Fruit fly (Drosophila melanogaster) whole organism, embryonic: ENCODE data around the gene Ask1.

ENCODE experiments used
- ATbp ChIP-seq: fragments of 200-800 bp; sonication (Bioruptor generic); optimal IDR thresholded peaks from 2 replicates; lab custom pipeline; 2017; ENCODE audit warnings: missing biosample characterization, mild to moderate bottlenecking, missing genetic modification characterization, missing genetic modification reagents
- Bteb2 ChIP-seq: fragments of 200-800 bp; sonication (Bioruptor generic); optimal IDR thresholded peaks from 2 replicates; lab custom pipeline; 2016; ENCODE audit warnings: missing biosample characterization, missing genetic modification characterization
- CG11247 ChIP-seq: fragments of 200-800 bp; sonication (Bioruptor generic); IDR thresholded peaks from 2 replicates; pipeline ENCODE4 v1.3.6; 2022; ENCODE audit warnings: missing biosample characterization, missing genetic modification characterization
- CG12071 ChIP-seq: fragments of 200-800 bp; sonication (Bioruptor generic); optimal IDR thresholded peaks from 3 replicates; lab custom pipeline; 2018; ENCODE audit warnings: missing biosample characterization, mild to moderate bottlenecking, missing genetic modification characterization
- CG12104 ChIP-seq: fragments of 200-800 bp; sonication (Bioruptor generic); optimal IDR thresholded peaks from 3 replicates; lab custom pipeline; 2016; ENCODE audit warnings: missing biosample characterization, missing genetic modification characterization
- CG12219 ChIP-seq: fragments of 200-800 bp; sonication (Bioruptor generic); optimal IDR thresholded peaks from 3 replicates; lab custom pipeline; 2018; ENCODE audit warnings: missing biosample characterization, mild to moderate bottlenecking, missing genetic modification characterization
- CG12769 ChIP-seq: fragments of 200-800 bp; sonication (Bioruptor generic); optimal IDR thresholded peaks from 2 replicates; lab custom pipeline; 2019; ENCODE audit warnings: missing biosample characterization, mild to moderate bottlenecking, missing genetic modification characterization, moderate library complexity
- CG13775 ChIP-seq: fragments of 200-800 bp; sonication (Bioruptor generic); optimal IDR thresholded peaks from 3 replicates; lab custom pipeline; 2017; ENCODE audit warnings: missing biosample characterization, mild to moderate bottlenecking, missing genetic modification characterization
- CG15073 ChIP-seq: fragments of 200-800 bp; sonication (Bioruptor generic); optimal IDR thresholded peaks from 2 replicates; lab custom pipeline; 2016; ENCODE audit warnings: missing biosample characterization, missing genetic modification characterization
- CG1529 ChIP-seq: fragments of 200-800 bp; sonication (Bioruptor generic); optimal IDR thresholded peaks from 3 replicates; lab custom pipeline; 2018; ENCODE audit warnings: missing biosample characterization, missing genetic modification characterization
- CG17829 ChIP-seq: fragments of 200-800 bp; optimal IDR thresholded peaks from 2 replicates; lab custom pipeline; 2019; ENCODE audit warnings: missing biosample characterization, mild to moderate bottlenecking, missing genetic modification characterization, moderate library complexity
- CG31224 ChIP-seq: fragments of 200-800 bp; sonication (Bioruptor generic); IDR thresholded peaks from 2 replicates; pipeline ENCODE4 v1.3.6; 2022; ENCODE audit warnings: missing biosample characterization, missing genetic modification characterization
- CG32767 ChIP-seq: fragments of 200-800 bp; sonication (Bioruptor generic); IDR thresholded peaks from 2 replicates; pipeline ENCODE4 v1.3.6; 2022; ENCODE audit warnings: missing biosample characterization, missing genetic modification characterization
- CG32772 ChIP-seq: fragments of 200-800 bp; sonication (Bioruptor generic); IDR thresholded peaks from 2 replicates; pipeline ENCODE4 v1.3.6; 2022; ENCODE audit warnings: missing biosample characterization, missing genetic modification characterization
- CG3726 ChIP-seq: fragments of 200-800 bp; sonication (Bioruptor generic); IDR thresholded peaks from 3 replicates; pipeline ENCODE4, ENCODE4 v1.3.6; 2022; ENCODE audit warnings: missing biosample characterization, missing genetic modification characterization
- CG5245 ChIP-seq: fragments of 200-800 bp; sonication (Bioruptor generic); optimal IDR thresholded peaks from 3 replicates; lab custom pipeline; 2016; ENCODE audit warnings: missing biosample characterization, missing genetic modification characterization
- CG7556 ChIP-seq: fragments of 200-800 bp; sonication (Bioruptor generic); optimal IDR thresholded peaks from 2 replicates; lab custom pipeline; 2017; ENCODE audit warnings: missing biosample characterization, mild to moderate bottlenecking, missing genetic modification characterization
- CTCF ChIP-seq: fragments of 200-800 bp; sonication (Bioruptor generic); optimal IDR thresholded peaks from 2 replicates; lab custom pipeline; 2017; ENCODE audit warnings: missing biosample characterization, mild to moderate bottlenecking, missing genetic modification characterization, moderate library complexity
- Dbx ChIP-seq: fragments of 200-800 bp; sonication (Bioruptor generic); IDR thresholded peaks from 3 replicates; pipeline ENCODE4 v1.3.6; 2022; ENCODE audit warnings: missing biosample characterization, missing genetic modification characterization
- Fer3 ChIP-seq: fragments of 200-800 bp; sonication (Bioruptor generic); optimal IDR thresholded peaks from 2 replicates; lab custom pipeline; 2018; ENCODE audit warnings: missing biosample characterization, mild to moderate bottlenecking, missing genetic modification characterization, moderate library complexity
- HLHmδ ChIP-seq: fragments of 200-800 bp; sonication (Bioruptor generic); optimal IDR thresholded peaks from 2 replicates; lab custom pipeline; 2018; ENCODE audit warnings: missing biosample characterization, mild to moderate bottlenecking, missing genetic modification characterization, moderate library complexity
- Jarid2 ChIP-seq: fragments of 200-800 bp; sonication (Bioruptor generic); optimal IDR thresholded peaks from 3 replicates; lab custom pipeline; 2017; ENCODE audit warnings: mild to moderate bottlenecking, missing biosample characterization, missing genetic modification reagents, missing genetic modification characterization
- Lim3 ChIP-seq: fragments of 200-800 bp; sonication (Bioruptor generic); IDR thresholded peaks from 2 replicates; pipeline ENCODE4 v1.3.6; 2022; ENCODE audit warnings: missing biosample characterization, missing genetic modification characterization
- Lpt ChIP-seq: fragments of >200 bp; optimal IDR thresholded peaks from 2 replicates; lab custom pipeline; 2018; ENCODE audit warnings: missing biosample characterization, missing genetic modification characterization
- Myb ChIP-seq: fragments of 200-800 bp; sonication (Bioruptor generic); optimal IDR thresholded peaks from 2 replicates; lab custom pipeline; 2016; ENCODE audit warnings: missing biosample characterization, missing genetic modification characterization
- NC2α ChIP-seq: fragments of 200-800 bp; sonication (Bioruptor generic); optimal IDR thresholded peaks from 2 replicates; lab custom pipeline; 2016; ENCODE audit warnings: missing biosample characterization, missing genetic modification characterization
- Opbp ChIP-seq: fragments of 200-800 bp; sonication (Bioruptor generic); IDR thresholded peaks from 3 replicates; pipeline ENCODE4 v1.3.6; 2022; ENCODE audit warnings: missing biosample characterization, missing genetic modification characterization; ENCODE audit not compliant: partially characterized antibody
- Pdp1 ChIP-seq, 2 experiments: fragments of 200-800 bp; sonication (Bioruptor generic); optimal IDR thresholded peaks; 3 replicates each; lab custom pipeline; 2016; ENCODE audit warnings: missing biosample characterization in 2 of 2, missing genetic modification characterization in 2 of 2, mild to moderate bottlenecking in 1 of 2, moderate library complexity in 1 of 2
- bcd ChIP-seq: fragments of 200-800 bp; sonication (Bioruptor generic); optimal IDR thresholded peaks from 2 replicates; lab custom pipeline; 2017; ENCODE audit warnings: missing biosample characterization, mild to moderate bottlenecking, missing genetic modification characterization
- cg ChIP-seq: fragments of 200-800 bp; sonication (Bioruptor generic); optimal IDR thresholded peaks from 3 replicates; lab custom pipeline; 2019; ENCODE audit warnings: missing biosample characterization, mild to moderate bottlenecking, missing genetic modification characterization, moderate library complexity
- chn ChIP-seq: fragments of 200-800 bp; sonication (Bioruptor generic); optimal IDR thresholded peaks from 2 replicates; lab custom pipeline; 2016; ENCODE audit warnings: missing biosample characterization, missing genetic modification characterization
- emc ChIP-seq: fragments of 200-800 bp; sonication (Bioruptor generic); optimal IDR thresholded peaks from 2 replicates; lab custom pipeline; 2016; ENCODE audit warnings: missing biosample characterization, missing genetic modification characterization
- en ChIP-seq: fragments of 200-800 bp; sonication (Bioruptor generic); optimal IDR thresholded peaks from 2 replicates; lab custom pipeline; 2016; ENCODE audit warnings: missing biosample characterization, missing genetic modification characterization
- exex ChIP-seq: fragments of 200-800 bp; sonication (Bioruptor generic); optimal IDR thresholded peaks from 4 replicates; lab custom pipeline; 2018; ENCODE audit warnings: missing biosample characterization, mild to moderate bottlenecking, missing genetic modification characterization, moderate library complexity
- fru ChIP-seq: fragments of >200 bp; optimal IDR thresholded peaks from 2 replicates; lab custom pipeline; 2017
- ham ChIP-seq: fragments of 200-800 bp; sonication (Bioruptor generic); IDR thresholded peaks from 2 replicates; pipeline ENCODE4 v1.3.6; 2022; ENCODE audit warnings: missing biosample characterization, missing genetic modification characterization
- ind ChIP-seq: fragments of 200-800 bp; sonication (Bioruptor generic); optimal IDR thresholded peaks from 3 replicates; lab custom pipeline; 2016; ENCODE audit warnings: missing biosample characterization, missing genetic modification characterization
- kah ChIP-seq: fragments of 200-800 bp; sonication (Bioruptor generic); optimal IDR thresholded peaks from 2 replicates; lab custom pipeline; 2018; ENCODE audit warnings: missing biosample characterization, mild to moderate bottlenecking, missing genetic modification characterization
- klu ChIP-seq: fragments of 200-800 bp; sonication (Bioruptor generic); IDR thresholded peaks from 2 replicates; pipeline ENCODE4 v1.3.6; 2022; ENCODE audit warnings: missing biosample characterization, missing genetic modification characterization
- odd ChIP-seq: fragments of 200-800 bp; sonication (Bioruptor generic); optimal IDR thresholded peaks from 2 replicates; lab custom pipeline; 2017; ENCODE audit warnings: missing biosample characterization, mild to moderate bottlenecking, missing genetic modification characterization
- psq ChIP-seq: fragments of 200-800 bp; sonication (Bioruptor generic); optimal IDR thresholded peaks from 2 replicates; lab custom pipeline; 2017; ENCODE audit warnings: missing biosample characterization, missing genetic modification characterization
- pzg ChIP-seq: fragments of 200-800 bp; sonication (Bioruptor generic); optimal IDR thresholded peaks from 3 replicates; lab custom pipeline; 2018; ENCODE audit warnings: missing biosample characterization, mild to moderate bottlenecking, missing genetic modification characterization, moderate library complexity
- repo ChIP-seq: fragments of 200-800 bp; sonication (Bioruptor generic); optimal IDR thresholded peaks from 2 replicates; lab custom pipeline; 2016; ENCODE audit warnings: missing biosample characterization, missing genetic modification characterization
- run ChIP-seq: fragments of 200-800 bp; sonication (Bioruptor generic); optimal IDR thresholded peaks from 3 replicates; lab custom pipeline; 2018; ENCODE audit warnings: missing biosample characterization, mild to moderate bottlenecking, missing genetic modification characterization
- stwl ChIP-seq: fragments of 200-800 bp; sonication (Bioruptor generic); optimal IDR thresholded peaks from 3 replicates; lab custom pipeline; 2018; ENCODE audit warnings: missing biosample characterization, mild to moderate bottlenecking, missing genetic modification characterization, moderate library complexity
- sug ChIP-seq: fragments of 200-800 bp; optimal IDR thresholded peaks from 2 replicates; lab custom pipeline; 2019; ENCODE audit warnings: missing biosample characterization, mild to moderate bottlenecking, missing genetic modification characterization, moderate library complexity
- tgo ChIP-seq: fragments of 200-800 bp; sonication (Bioruptor generic); IDR thresholded peaks from 3 replicates; pipeline ENCODE4 v1.3.6; 2022; ENCODE audit warnings: missing biosample characterization, missing genetic modification characterization
- toy ChIP-seq: fragments of 200-800 bp; sonication (Bioruptor generic); IDR thresholded peaks from 2 replicates; pipeline ENCODE4 v1.3.6; 2022; ENCODE audit warnings: missing biosample characterization, missing genetic modification characterization
- tup ChIP-seq: fragments of 200-800 bp; sonication (Bioruptor generic); optimal IDR thresholded peaks from 2 replicates; lab custom pipeline; 2016; ENCODE audit warnings: missing biosample characterization, mild to moderate bottlenecking, missing genetic modification characterization, moderate library complexity
- usp ChIP-seq: fragments of >200 bp; optimal IDR thresholded peaks from 2 replicates; lab custom pipeline; 2017; ENCODE audit warnings: missing biosample characterization, missing genetic modification characterization
- vvl ChIP-seq: fragments of 200-800 bp; sonication (Bioruptor generic); IDR thresholded peaks from 2 replicates; pipeline ENCODE4 v1.3.6; 2022; ENCODE audit warnings: missing biosample characterization, missing genetic modification characterization
- zfh2 ChIP-seq: fragments of 200-800 bp; sonication (Bioruptor generic); optimal IDR thresholded peaks from 2 replicates; lab custom pipeline; 2016; ENCODE audit warnings: missing biosample characterization, missing genetic modification characterization

Gene Ask1

DNA sequence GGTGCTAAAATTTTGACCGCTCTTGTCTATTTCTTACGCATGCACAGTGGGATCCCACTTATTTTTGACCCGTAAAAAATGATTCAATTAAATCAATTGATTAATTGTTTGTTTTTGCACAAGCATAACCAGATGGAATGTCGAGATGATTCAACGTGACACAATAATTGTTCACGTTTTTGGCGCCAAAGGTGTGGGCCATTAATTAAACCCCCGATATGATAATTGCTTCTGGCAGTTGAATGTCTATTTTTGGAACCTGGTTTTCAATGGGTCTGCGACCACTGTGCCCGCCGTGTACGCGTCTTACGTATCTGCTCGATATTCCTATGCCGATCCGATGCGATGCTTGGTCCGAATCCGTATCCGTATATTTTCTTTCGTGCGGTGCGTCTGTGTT, 12.5 kb downstream of the Ask1 start (continued):
- peak; percentile 65 for TF ChIP-seq CG11247 (GFP tag; lab: Robert Waterston, UW)
- no peak for TF ChIP-seq en (GFP tag; lab: Kevin White, UChicago)
- peak; percentile 65 for TF ChIP-seq ATbp (GFP tag; lab: Kevin White, UChicago)
- TF ChIP-seq CG32772 (GFP tag; lab: Robert Waterston, UW) = peak; percentile 66
- TF ChIP-seq CG32767 = peak; percentile 67
- TF ChIP-seq Opbp (GFP tag; lab: Robert Waterston, UW) = no peak
- TF ChIP-seq NC2α (GFP tag; lab: Kevin White, UChicago) = peak; percentile 37
- TF ChIP-seq CTCF (GFP tag; lab: Kevin White, UChicago) = peak; percentile 18
- TF ChIP-seq CG12071 (GFP tag; lab: Kevin White, UChicago) = peak; percentile 78
- TF ChIP-seq chn (GFP tag; lab: Kevin White, UChicago) = peak; percentile 38
- peak; percentile 73; the same call in 2 of the 3 replicates for TF ChIP-seq CG3726
- peak; percentile 50; the same call in 1 of the 2 replicates for TF ChIP-seq klu (GFP tag; lab: Robert Waterston, UW)
- peak; percentile 7 for TF ChIP-seq CG1529 (GFP tag; lab: Kevin White, UChicago)
- TF ChIP-seq run (tag; lab: Kevin White, UChicago) = no peak
- TF ChIP-seq CG15073 (GFP tag; lab: Kevin White, UChicago) = no peak
- peak; percentile 81 to 85 for TF ChIP-seq Pdp1 (GFP tag; optimal IDR thresholded peaks at IDR 0.05; lab: Kevin White, UChicago)
- no peak for TF ChIP-seq stwl (tag; lab: Kevin White, UChicago)
- peak; percentile 41 for TF ChIP-seq Jarid2 (GFP tag; lab: Kevin White, UChicago)
- TF ChIP-seq Dbx (GFP tag; lab: Robert Waterston, UW) = peak; percentile 66; the same call in 1 of the 3 replicates
- TF ChIP-seq HLHmδ = no peak
- TF ChIP-seq cg = no peak
- TF ChIP-seq psq (GFP tag; lab: Kevin White, UChicago) = no peak
- no peak for TF ChIP-seq tup (GFP tag; lab: Kevin White, UChicago)
- peak; percentile 80 for TF ChIP-seq ind (GFP tag; lab: Kevin White, UChicago)
- peak; percentile 64 for TF ChIP-seq tgo (GFP tag; lab: Robert Waterston, UW)
- peak; percentile 56 for TF ChIP-seq CG5245 (GFP tag; lab: Kevin White, UChicago)
- TF ChIP-seq bcd = peak; percentile 68
- TF ChIP-seq emc = peak; percentile 58
- TF ChIP-seq pzg (GFP tag; lab: Kevin White, UChicago) = no peak
- peak; percentile 70 for TF ChIP-seq CG17829
- TF ChIP-seq fru (lab: Kevin White, UChicago) = no peak
- TF ChIP-seq CG7556 = peak; percentile 62
- TF ChIP-seq Lim3 (GFP tag; lab: Robert Waterston, UW) = peak; percentile 49; the same call in 1 of the 2 replicates
- TF ChIP-seq repo (GFP tag; lab: Kevin White, UChicago) = peak; percentile 45
- TF ChIP-seq CG12104 = peak; percentile 34
- TF ChIP-seq sug (tag; lab: Kevin White, UChicago) = peak; percentile 58
- TF ChIP-seq odd (GFP tag; lab: Kevin White, UChicago) = peak; percentile 56
- peak; percentile 85 for TF ChIP-seq vvl (GFP tag; lab: Robert Waterston, UW)
- TF ChIP-seq exex (tag; lab: Kevin White, UChicago) = no peak
- TF ChIP-seq Myb (GFP tag; lab: Kevin White, UChicago) = peak; percentile 49
- TF ChIP-seq CG12219 (GFP tag; lab: Kevin White, UChicago) = peak; percentile 72
- TF ChIP-seq CG31224 (GFP tag; lab: Robert Waterston, UW) = 0 out of 2 replicates have a peak, but pooled peaks have one; percentile 33
- peak; percentile 66 for TF ChIP-seq Fer3
- TF ChIP-seq Bteb2 (GFP tag; lab: Kevin White, UChicago) = peak; percentile 3
- TF ChIP-seq usp (GFP tag; lab: Kevin White, UChicago) = no peak
- no peak for TF ChIP-seq Lpt (GFP tag; lab: Kevin White, UChicago)
- TF ChIP-seq ham = no peak
- TF ChIP-seq toy (GFP tag; lab: Robert Waterston, UW) = 0 out of 2 replicates have a peak, but pooled peaks have one; percentile 8
- peak; percentile 75 for TF ChIP-seq zfh2
- TF ChIP-seq CG12769 = peak; percentile 86
- peak; percentile 41 for TF ChIP-seq CG13775 (GFP tag; lab: Kevin White, UChicago)
- TF ChIP-seq kah (GFP tag; lab: Kevin White, UChicago) = peak; percentile 35
